Worm (Caenorhabditis elegans) whole organism, L4 larva: ENCODE results near the gene Y7A5A.6.
A peak's percentile ranks its signal among the peaks of the same experiment; 100 is the strongest.

ENCODE experiments used
- D1046.2 ChIP-seq: fragments of 200-800 bp; sonication (Bioruptor generic); IDR thresholded peaks from 2 replicates; pipeline ENCODE4 v1.3.6; 2022; ENCODE audit warnings: missing genetic modification characterization, missing compliant biosample characterization
- F10B5.3 ChIP-seq: sonication (generic microtip); optimal IDR thresholded peaks from 2 replicates; lab custom pipeline; 2016; ENCODE audit warnings: mild to moderate bottlenecking, missing genetic modification characterization, missing compliant biosample characterization
- T20F7.1 ChIP-seq: fragments of 200-800 bp; sonication (Bioruptor generic); optimal IDR thresholded peaks from 2 replicates; lab custom pipeline; 2018; ENCODE audit warnings: mild to moderate bottlenecking, missing genetic modification characterization, missing compliant biosample characterization
- Y48G9A.11 ChIP-seq: fragments of 200-800 bp; sonication (Bioruptor generic); IDR thresholded peaks from 2 replicates; pipeline ENCODE4 v1.3.6; 2022; ENCODE audit warnings: missing genetic modification reagents, missing genetic modification characterization, missing compliant biosample characterization
- ZK337.2 ChIP-seq: fragments of 200-800 bp; sonication (Bioruptor generic); IDR thresholded peaks from 2 replicates; pipeline ENCODE4 v1.3.6; 2022; ENCODE audit warnings: missing genetic modification reagents, missing genetic modification characterization, missing compliant biosample characterization
- aha-1 ChIP-seq: fragments of 150-350 bp; peaks from one replicate; lab custom pipeline; 2014; ENCODE audit warnings: missing biosample characterization, missing genetic modification characterization
- ama-1 ChIP-seq: fragments of 150-350 bp; optimal IDR thresholded peaks from 2 replicates; lab custom pipeline; 2014; ENCODE audit warnings: inconsistent platforms, mixed read lengths
- ceh-28 ChIP-seq: fragments of 150-350 bp; optimal IDR thresholded peaks from 2 replicates; lab custom pipeline; 2014; ENCODE audit warnings: missing biosample characterization, missing genetic modification reagents, missing genetic modification characterization
- ceh-82 ChIP-seq: sonication (generic microtip); optimal IDR thresholded peaks from 2 replicates; lab custom pipeline; 2017; ENCODE audit warnings: missing biosample characterization, missing genetic modification characterization
- cey-2 ChIP-seq: sonication (generic microtip); optimal IDR thresholded peaks from 3 replicates; lab custom pipeline; 2017; ENCODE audit warnings: missing genetic modification characterization, mild to moderate bottlenecking, missing compliant biosample characterization, antibody characterized with exemption, borderline replicate concordance; ENCODE audit not compliant: insufficient read depth
- daf-12 ChIP-seq: fragments of 150-350 bp; optimal IDR thresholded peaks from 2 replicates; lab custom pipeline; 2014; ENCODE audit warnings: missing biosample characterization, missing genetic modification reagents, missing genetic modification characterization
- daf-16 ChIP-seq, 3 experiments: sonication (generic microtip); optimal IDR thresholded peaks; 2 replicates each; lab custom pipeline; 2016 to 2017; ENCODE audit warnings: missing genetic modification characterization in 3 of 3, missing genetic modification reagents in 3 of 3, mild to moderate bottlenecking in 2 of 3, missing compliant biosample characterization in 2 of 3, missing biosample characterization in 1 of 3, moderate library complexity in 1 of 3
- dmd-9 ChIP-seq: fragments of 200-800 bp; sonication (Bioruptor generic); IDR thresholded peaks from 2 replicates; pipeline ENCODE4 v1.3.6; 2022; ENCODE audit warnings: missing genetic modification reagents, missing genetic modification characterization, missing compliant biosample characterization
- dpl-1 ChIP-seq: fragments of 150-350 bp; optimal IDR thresholded peaks from 2 replicates; lab custom pipeline; 2014; ENCODE audit warnings: missing biosample characterization, missing genetic modification reagents, missing genetic modification characterization
- duxl-1 ChIP-seq: sonication (generic microtip); optimal IDR thresholded peaks from 2 replicates; lab custom pipeline; 2016; ENCODE audit warnings: mild to moderate bottlenecking, missing genetic modification characterization, moderate library complexity, missing compliant biosample characterization; ENCODE audit not compliant: poor library complexity
- dve-1 ChIP-seq: sonication (generic microtip); optimal IDR thresholded peaks from 2 replicates; lab custom pipeline; 2017; ENCODE audit warnings: antibody characterized with exemption, mild to moderate bottlenecking, missing genetic modification characterization, missing compliant biosample characterization; ENCODE audit not compliant: insufficient read depth
- egl-27 ChIP-seq: sonication (generic microtip); optimal IDR thresholded peaks from 3 replicates; lab custom pipeline; 2017; ENCODE audit warnings: missing biosample characterization, missing genetic modification reagents, missing genetic modification characterization
- fkh-10 ChIP-seq: fragments of 150-350 bp; optimal IDR thresholded peaks from 2 replicates; lab custom pipeline; 2014; ENCODE audit warnings: missing biosample characterization, missing genetic modification reagents, missing genetic modification characterization
- hlh-30 ChIP-seq: sonication (generic microtip); optimal IDR thresholded peaks from 2 replicates; lab custom pipeline; 2017; ENCODE audit warnings: antibody characterized with exemption, mild to moderate bottlenecking, missing genetic modification characterization, missing compliant biosample characterization; ENCODE audit not compliant: insufficient read depth
- lin-38 ChIP-seq: fragments of 200-800 bp; sonication (Bioruptor generic); IDR thresholded peaks from 2 replicates; pipeline ENCODE4 v1.3.6; 2022; ENCODE audit warnings: missing genetic modification reagents, missing genetic modification characterization, missing compliant biosample characterization
- lin-39 ChIP-seq: fragments of 150-350 bp; optimal IDR thresholded peaks from 2 replicates; lab custom pipeline; 2014; ENCODE audit warnings: missing biosample characterization, missing genetic modification reagents, missing genetic modification characterization
- lsy-2 ChIP-seq, 2 experiments: fragments of 150-350 bp in 1 of 2; sonication (generic microtip) in 1 of 2; optimal IDR thresholded peaks; 2 replicates each; lab custom pipeline; 2014 to 2017; ENCODE audit warnings: missing biosample characterization in 2 of 2, missing genetic modification characterization in 2 of 2
- madf-5 ChIP-seq, 2 experiments: fragments of 200-800 bp; sonication (Bioruptor generic); IDR thresholded peaks; 2 replicates each; pipeline ENCODE4 v1.3.6; 2022; ENCODE audit warnings: missing compliant biosample characterization in 2 of 2, missing genetic modification characterization in 2 of 2
- madf-9 ChIP-seq: fragments of 200-800 bp; sonication (Bioruptor generic); conservative IDR thresholded peaks from 2 replicates; pipeline ENCODE4 v1.3.6; 2022; ENCODE audit warnings: missing genetic modification reagents, missing genetic modification characterization, missing compliant biosample characterization
- mdl-1 ChIP-seq, 2 experiments: fragments of 150-350 bp in 1 of 2; sonication (generic microtip) in 1 of 2; optimal IDR thresholded peaks; 2 replicates each; lab custom pipeline; 2014 to 2017; ENCODE audit warnings: missing biosample characterization in 2 of 2, missing genetic modification characterization in 2 of 2
- mdt-29 ChIP-seq: fragments of 200-800 bp; sonication (Bioruptor generic); IDR thresholded peaks from 2 replicates; pipeline ENCODE4 v1.3.6; 2022; ENCODE audit warnings: missing genetic modification reagents, missing genetic modification characterization, missing compliant biosample characterization
- mxl-3 ChIP-seq: fragments of 200-800 bp; sonication (Bioruptor generic); optimal IDR thresholded peaks from 2 replicates; lab custom pipeline; 2018; ENCODE audit warnings: mild to moderate bottlenecking, missing genetic modification characterization, missing compliant biosample characterization
- nhr-10 ChIP-seq: fragments of 150-350 bp; optimal IDR thresholded peaks from 2 replicates; lab custom pipeline; 2014; ENCODE audit warnings: missing biosample characterization, missing genetic modification characterization
- nhr-11 ChIP-seq: fragments of 150-350 bp; optimal IDR thresholded peaks from 2 replicates; lab custom pipeline; 2014; ENCODE audit warnings: missing biosample characterization, missing genetic modification characterization
- nhr-111 ChIP-seq: fragments of 200-800 bp; sonication (Bioruptor generic); optimal IDR thresholded peaks from 2 replicates; lab custom pipeline; 2018; ENCODE audit warnings: mild to moderate bottlenecking, missing genetic modification characterization, missing compliant biosample characterization
- nhr-28 ChIP-seq: fragments of 150-350 bp; optimal IDR thresholded peaks from 2 replicates; lab custom pipeline; 2014; ENCODE audit warnings: missing biosample characterization, missing genetic modification characterization
- nhr-41 ChIP-seq: fragments of 200-800 bp; sonication (Bioruptor generic); IDR thresholded peaks from 2 replicates; pipeline ENCODE4 v1.3.6; 2022; ENCODE audit warnings: missing genetic modification reagents, missing genetic modification characterization, missing compliant biosample characterization
- nhr-48 ChIP-seq: sonication (generic microtip); optimal IDR thresholded peaks from 2 replicates; lab custom pipeline; 2016; ENCODE audit warnings: mild to moderate bottlenecking, missing genetic modification characterization, missing compliant biosample characterization
- nhr-76 ChIP-seq: fragments of 150-350 bp; optimal IDR thresholded peaks from 2 replicates; lab custom pipeline; 2014; ENCODE audit warnings: missing biosample characterization, missing genetic modification characterization
- nhr-77 ChIP-seq: fragments of 150-350 bp; optimal IDR thresholded peaks from 2 replicates; lab custom pipeline; 2014; ENCODE audit warnings: missing biosample characterization, missing genetic modification characterization
- pha-4 ChIP-seq, 2 experiments: fragments of 150-350 bp in 1 of 2; fragments of 200-800 bp in 1 of 2; sonication (Bioruptor generic) in 1 of 2; IDR thresholded peaks in 1 of 2; optimal IDR thresholded peaks in 1 of 2; 2 replicates each; pipeline versions ENCODE4 v1.3.6 to Lab custom; 2014 to 2022; ENCODE audit warnings: missing genetic modification characterization in 2 of 2, missing genetic modification reagents in 2 of 2, missing biosample characterization in 1 of 2, missing compliant biosample characterization in 1 of 2
- pqm-1 ChIP-seq: sonication (generic microtip); optimal IDR thresholded peaks from 2 replicates; lab custom pipeline; 2017; ENCODE audit warnings: missing biosample characterization, missing genetic modification characterization
- snpc-4 ChIP-seq: fragments of 150-350 bp; optimal IDR thresholded peaks from 2 replicates; lab custom pipeline; 2014; ENCODE audit warnings: missing biosample characterization, missing genetic modification characterization
- tag-97 ChIP-seq: fragments of 200-800 bp; sonication (Bioruptor generic); IDR thresholded peaks from 2 replicates; pipeline ENCODE4 v1.3.6; 2022; ENCODE audit warnings: missing genetic modification characterization, missing compliant biosample characterization
- tra-1 ChIP-seq: fragments of 200-800 bp; sonication (Bioruptor generic); IDR thresholded peaks from 2 replicates; pipeline ENCODE4 v1.3.6; 2022; ENCODE audit warnings: missing genetic modification reagents, missing genetic modification characterization, missing compliant biosample characterization
- unc-130 ChIP-seq: sonication (generic microtip); optimal IDR thresholded peaks from 2 replicates; lab custom pipeline; 2016; ENCODE audit warnings: missing genetic modification reagents, missing genetic modification characterization, missing compliant biosample characterization
- unc-39 ChIP-seq: sonication (generic microtip); optimal IDR thresholded peaks from 2 replicates; lab custom pipeline; 2017; ENCODE audit warnings: missing biosample characterization, missing genetic modification characterization
- unc-62 ChIP-seq, 3 experiments: fragments of 150-350 bp in 1 of 3; sonication (generic microtip); optimal IDR thresholded peaks in 2 of 3; peaks in 1 of 3; 1 replicate in 1 of 3; 2 replicates in 2 of 3; lab custom pipeline; 2014 to 2017; ENCODE audit warnings: missing biosample characterization in 3 of 3, missing genetic modification characterization in 3 of 3, missing genetic modification reagents in 3 of 3, missing genotype in 1 of 3
- vab-7 ChIP-seq: fragments of 200-800 bp; sonication (Bioruptor generic); IDR thresholded peaks from 2 replicates; pipeline ENCODE4 v1.3.6; 2022; ENCODE audit warnings: missing genetic modification reagents, missing genetic modification characterization, missing compliant biosample characterization
- zfp-2 ChIP-seq: sonication (generic microtip); optimal IDR thresholded peaks from 2 replicates; lab custom pipeline; 2016; ENCODE audit warnings: mild to moderate bottlenecking, missing genetic modification characterization, missing compliant biosample characterization
- zip-2 ChIP-seq: fragments of 150-350 bp; optimal IDR thresholded peaks from 2 replicates; lab custom pipeline; 2014; ENCODE audit warnings: missing biosample characterization, missing genetic modification characterization
- ztf-11 ChIP-seq: fragments of 150-350 bp; optimal IDR thresholded peaks from 2 replicates; lab custom pipeline; 2014; ENCODE audit warnings: missing biosample characterization, missing genetic modification characterization

Gene Y7A5A.6

ce11 chrX:15799595-15799994 lies at the start of gene Y7A5A.6:
Y7A5A.6 (minus strand) TSS chrX:15799695.
- no peak for TF ChIP-seq pqm-1 (tag; lab: Kevin White, UChicago)
- peak; percentile 30 for TF ChIP-seq hlh-30 (tag; lab: Kevin White, UChicago)

ce11 chrX:15848867-15849266 lies 49.4 kb upstream of the Y7A5A.6 start:
- TF ChIP-seq dmd-9 (GFP tag; lab: Robert Waterston, UW) (no peak), D1046.2 (GFP tag; lab: Robert Waterston, UW) (no peak), daf-12 (tag; lab: Kevin White, UChicago) (no peak), vab-7 (GFP tag; lab: Robert Waterston, UW) (no peak), madf-5 (GFP tag; IDR thresholded peaks at IDR 0.05; lab: Robert Waterston, UW) (no peak), aha-1 (tag; lab: Kevin White, UChicago) (no peak), egl-27 (no peak), ceh-28 (tag; lab: Kevin White, UChicago) (no peak), dve-1 (no peak), tag-97 (GFP tag; lab: Robert Waterston, UW) (no peak), mdt-29 (GFP tag; lab: Robert Waterston, UW) (no peak), dpl-1 (no peak), mxl-3 (GFP tag; lab: Kevin White, UChicago) (no peak), T20F7.1 (GFP tag; lab: Kevin White, UChicago) (no peak), nhr-48 (tag; lab: Kevin White, UChicago) (no peak), ama-1 (lab: Kevin White, UChicago) (no peak), nhr-77 (tag; lab: Kevin White, UChicago) (no peak), snpc-4 (no peak), madf-9 (no peak), duxl-1 (no peak)

- TF ChIP-seq ztf-11 (tag; lab: Kevin White, UChicago) (no peak), hlh-30 (tag; lab: Kevin White, UChicago) (peak; percentile 9), ceh-82 (no peak), tra-1 (no peak), unc-39 (tag; lab: Kevin White, UChicago) (no peak), dpl-1 (no peak), nhr-28 (tag; lab: Kevin White, UChicago) (peak; percentile 64), ZK337.2 (GFP tag; lab: Robert Waterston, UW) (no peak), unc-62 (GFP tag; optimal IDR thresholded peaks at IDR 0.05 in 1 of 2; lab: Kevin White, UChicago) (no peak), unc-62 (tag; optimal IDR thresholded peaks at IDR 0.05; lab: Kevin White, UChicago) (no peak), pha-4 (GFP tag; IDR thresholded peaks at IDR 0.05; lab: Robert Waterston, UW) (no peak), pha-4 (tag; optimal IDR thresholded peaks at IDR 0.05; lab: Kevin White, UChicago) (no peak), fkh-10 (GFP tag; lab: Kevin White, UChicago) (no peak), ceh-28 (tag; lab: Kevin White, UChicago) (no peak), zfp-2 (tag; lab: Kevin White, UChicago) (no peak), T20F7.1 (GFP tag; lab: Kevin White, UChicago) (no peak), nhr-11 (tag; lab: Kevin White, UChicago) (no peak), lin-39 (no peak), mdl-1 (tag; optimal IDR thresholded peaks at IDR 0.05; lab: Kevin White, UChicago) (peak in 1 of 2 experiments; percentile 22), cey-2 (tag; lab: Kevin White, UChicago) (no peak), F10B5.3 (tag; lab: Kevin White, UChicago) (no peak), nhr-76 (tag; lab: Kevin White, UChicago) (no peak), Y48G9A.11 (GFP tag; lab: Robert Waterston, UW) (no peak), unc-130 (no peak), nhr-111 (GFP tag; lab: Kevin White, UChicago) (no peak), zip-2 (tag; lab: Kevin White, UChicago) (no peak), lin-38 (GFP tag; lab: Robert Waterston, UW) (no peak), nhr-41 (GFP tag; lab: Robert Waterston, UW) (no peak), lsy-2 (tag; optimal IDR thresholded peaks at IDR 0.05; lab: Kevin White, UChicago) (no peak), nhr-10 (tag; lab: Kevin White, UChicago) (no peak), daf-16 (GFP tag; optimal IDR thresholded peaks at IDR 0.05; lab: Kevin White, UChicago) (no peak), daf-16 (tag; optimal IDR thresholded peaks at IDR 0.05; lab: Kevin White, UChicago) (peak; percentile 19)
Observed at ce11 chrX:15847543-15848087, 48.1 kb upstream of the Y7A5A.6 start, which contains the start of gene F59F4.3. F59F4.3 (minus strand) TSS chrX:15847593.
